Worm (Caenorhabditis elegans) whole organism, midembryonic: ENCODE measurements around the gene W03B1.9.

ENCODE experiments used
- T22C8.4 ChIP-seq: fragments of 200-800 bp; sonication (Bioruptor generic); IDR thresholded peaks from 2 replicates; pipeline ENCODE4 v1.3.6; 2022; ENCODE audit warnings: missing genetic modification characterization, missing compliant biosample characterization
- cog-1 ChIP-seq: sonication (generic microtip); optimal IDR thresholded peaks from 2 replicates; lab custom pipeline; 2016; ENCODE audit warnings: missing genetic modification characterization, missing compliant biosample characterization
- ref-1 ChIP-seq: fragments of 200-800 bp; sonication (Bioruptor generic); conservative IDR thresholded peaks from 2 replicates; pipeline ENCODE4 v1.3.6; 2022; ENCODE audit warnings: missing genetic modification reagents, missing genetic modification characterization, missing compliant biosample characterization

DNA sequence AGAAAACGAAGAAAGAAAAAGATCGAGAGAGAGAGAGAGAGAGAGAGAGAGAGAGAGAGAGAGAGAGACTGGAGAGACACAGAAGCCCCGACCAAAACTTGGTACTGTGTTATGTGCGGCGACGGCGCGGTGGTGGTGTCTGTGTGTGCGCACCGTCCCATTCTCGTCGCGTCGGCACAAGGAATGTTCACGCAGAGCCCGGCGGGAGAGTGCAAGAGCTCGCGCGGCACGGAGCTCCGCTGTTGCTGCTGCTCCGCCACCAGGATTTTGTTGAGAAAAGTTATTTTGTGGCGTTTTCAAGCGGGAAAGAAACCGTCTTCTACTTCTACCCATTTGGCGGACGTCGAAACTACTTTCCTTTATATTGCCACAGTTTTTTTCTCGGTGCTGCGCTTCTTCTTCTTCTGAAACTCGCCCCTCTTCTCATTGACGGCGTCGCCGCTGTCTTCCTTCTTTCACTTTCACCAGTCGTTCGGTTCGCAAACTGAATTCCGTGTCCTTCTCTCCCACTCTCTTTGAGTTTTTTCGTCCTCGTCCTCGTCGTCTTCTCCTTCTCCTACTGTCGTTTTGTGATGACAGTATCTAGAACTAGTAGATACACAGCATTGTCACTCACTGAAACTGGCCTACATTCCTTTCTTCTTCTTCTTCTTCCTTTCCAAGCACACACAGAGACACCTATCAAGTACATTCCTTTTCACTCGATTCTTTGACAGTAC is 42.8 kb upstream of the W03B1.9 start:
- no peak for TF ChIP-seq T22C8.4
- TF ChIP-seq cog-1 (tag; lab: Kevin White, UChicago): no peak
- TF ChIP-seq ref-1 (GFP tag; lab: Robert Waterston, UW): no peak
